Worm (Caenorhabditis elegans) whole organism, L4 larva: ENCODE results near the gene inx-11.
A peak's percentile ranks its signal among the peaks of the same experiment; 100 is the strongest.

Source experiments
- ceh-82 ChIP-seq: sonication (generic microtip); optimal IDR thresholded peaks from 2 replicates; lab custom pipeline; 2017; ENCODE audit warnings: missing biosample characterization, missing genetic modification characterization
- lsy-2 ChIP-seq, 2 experiments: fragments of 150-350 bp in 1 of 2; sonication (generic microtip) in 1 of 2; optimal IDR thresholded peaks; 2 replicates each; lab custom pipeline; 2014 to 2017; ENCODE audit warnings: missing biosample characterization in 2 of 2, missing genetic modification characterization in 2 of 2
- tra-1 ChIP-seq: fragments of 200-800 bp; sonication (Bioruptor generic); IDR thresholded peaks from 2 replicates; pipeline ENCODE4 v1.3.6; 2022; ENCODE audit warnings: missing genetic modification reagents, missing genetic modification characterization, missing compliant biosample characterization
- zag-1 ChIP-seq: fragments of 150-350 bp; optimal IDR thresholded peaks from 2 replicates; lab custom pipeline; 2014; ENCODE audit warnings: missing biosample characterization, missing genetic modification characterization

ce11 chrV:12491070-12491643, 4.1 kb downstream of the inx-11 start:
- no peak for TF ChIP-seq zag-1 (tag; lab: Kevin White, UChicago)
- TF ChIP-seq ceh-82 (tag; lab: Kevin White, UChicago) = no peak
- TF ChIP-seq lsy-2 (tag; optimal IDR thresholded peaks at IDR 0.05; lab: Kevin White, UChicago) = peak in 1 of 2 experiments; percentile 68
- TF ChIP-seq tra-1 = peak; percentile 55; the same call in 1 of the 2 replicates
